Fruit fly (Drosophila melanogaster) whole organism, embryonic: ENCODE measurements around the gene Swip-1.

ENCODE experiments used
- Aef1 ChIP-seq: fragments of 200-800 bp; sonication (Bioruptor generic); IDR thresholded peaks from 3 replicates; pipeline ENCODE4 v1.3.6; 2022; ENCODE audit warnings: missing biosample characterization, missing genetic modification characterization
- CG10147 ChIP-seq: fragments of 200-800 bp; sonication (Bioruptor generic); optimal IDR thresholded peaks from 2 replicates; lab custom pipeline; 2019; ENCODE audit warnings: missing biosample characterization, mild to moderate bottlenecking, missing genetic modification characterization, moderate library complexity
- CG13287 ChIP-seq: fragments of 200-800 bp; sonication (Bioruptor generic); IDR thresholded peaks from 2 replicates; pipeline ENCODE4 v1.3.6; 2022; ENCODE audit warnings: missing biosample characterization, missing genetic modification characterization; ENCODE audit not compliant: partially characterized antibody
- CG14860 ChIP-seq: fragments of 200-800 bp; sonication (Bioruptor generic); IDR thresholded peaks from 3 replicates; pipeline ENCODE4 v1.3.6; 2022; ENCODE audit warnings: missing biosample characterization, missing genetic modification characterization; ENCODE audit not compliant: partially characterized antibody
- CG15514 ChIP-seq: fragments of 200-800 bp; sonication (Bioruptor generic); optimal IDR thresholded peaks from 3 replicates; lab custom pipeline; 2017; ENCODE audit warnings: missing biosample characterization, missing genetic modification characterization, mild to moderate bottlenecking, moderate library complexity, missing genetic modification reagents
- CG17568 ChIP-seq: fragments of 200-800 bp; sonication (Bioruptor generic); optimal IDR thresholded peaks from 2 replicates; lab custom pipeline; 2018; ENCODE audit warnings: missing biosample characterization, mild to moderate bottlenecking, missing genetic modification characterization, moderate library complexity
- CG2129 ChIP-seq: fragments of 200-800 bp; sonication (Bioruptor generic); IDR thresholded peaks from 2 replicates; pipeline ENCODE4 v1.3.6; 2022; ENCODE audit warnings: missing biosample characterization, missing genetic modification characterization; ENCODE audit not compliant: partially characterized antibody
- CG2889 ChIP-seq: fragments of 200-800 bp; sonication (Bioruptor generic); IDR thresholded peaks from 3 replicates; pipeline ENCODE4 v1.3.6; 2022; ENCODE audit warnings: missing biosample characterization, missing genetic modification characterization
- CG34422 ChIP-seq: fragments of 200-800 bp; sonication (Bioruptor generic); IDR thresholded peaks from 3 replicates; pipeline ENCODE4 v1.3.6; 2022; ENCODE audit warnings: missing biosample characterization, missing genetic modification characterization
- CG4617 ChIP-seq: fragments of 200-800 bp; sonication (Bioruptor generic); optimal IDR thresholded peaks from 3 replicates; lab custom pipeline; 2016; ENCODE audit warnings: missing biosample characterization, missing genetic modification characterization, borderline replicate concordance
- CG6791 ChIP-seq: fragments of 200-800 bp; sonication (Bioruptor generic); IDR thresholded peaks from 3 replicates; pipeline ENCODE4 v1.3.6; 2022; ENCODE audit warnings: missing biosample characterization, missing genetic modification characterization; ENCODE audit not compliant: partially characterized antibody
- CG8281 ChIP-seq: fragments of 200-800 bp; sonication (Bioruptor generic); optimal IDR thresholded peaks from 2 replicates; lab custom pipeline; 2018; ENCODE audit warnings: missing biosample characterization, mild to moderate bottlenecking, missing genetic modification characterization, moderate library complexity
- CG9876 ChIP-seq: fragments of 200-800 bp; sonication (Bioruptor generic); optimal IDR thresholded peaks from 2 replicates; lab custom pipeline; 2016; ENCODE audit warnings: missing biosample characterization, missing genetic modification characterization
- Dll ChIP-seq: fragments of 200-800 bp; sonication (Bioruptor generic); IDR thresholded peaks from 4 replicates; pipeline ENCODE4 v1.3.6; 2022; ENCODE audit warnings: missing biosample characterization, missing genetic modification characterization; ENCODE audit not compliant: partially characterized antibody
- Dref ChIP-seq: fragments of 200-800 bp; sonication (Bioruptor generic); IDR thresholded peaks from 2 replicates; pipeline ENCODE4 v1.3.6; 2022; ENCODE audit warnings: missing biosample characterization, missing genetic modification characterization
- HLH4C ChIP-seq: fragments of 200-800 bp; sonication (Bioruptor generic); IDR thresholded peaks from 3 replicates; pipeline ENCODE4 v1.3.6; 2022; ENCODE audit warnings: missing biosample characterization, missing genetic modification characterization; ENCODE audit not compliant: partially characterized antibody
- Hr51 ChIP-seq, 2 experiments: fragments of 200-800 bp; sonication (Bioruptor generic); optimal IDR thresholded peaks; 2 replicates in 1 of 2; 3 replicates in 1 of 2; lab custom pipeline; 2016 to 2018; ENCODE audit warnings: missing biosample characterization in 2 of 2, missing genetic modification characterization in 2 of 2, mild to moderate bottlenecking in 1 of 2, moderate library complexity in 1 of 2
- Hr78 ChIP-seq, 2 experiments: fragments of 200-800 bp in 1 of 2; fragments of >200 bp in 1 of 2; sonication (Bioruptor generic) in 1 of 2; optimal IDR thresholded peaks; 2 replicates each; lab custom pipeline; 2017 to 2019; ENCODE audit warnings: missing biosample characterization in 2 of 2, missing genetic modification characterization in 2 of 2, mild to moderate bottlenecking in 1 of 2, moderate library complexity in 1 of 2
- Lim3 ChIP-seq: fragments of 200-800 bp; sonication (Bioruptor generic); IDR thresholded peaks from 2 replicates; pipeline ENCODE4 v1.3.6; 2022; ENCODE audit warnings: missing biosample characterization, missing genetic modification characterization
- MBD-R2 ChIP-seq: fragments of 200-800 bp; sonication (Bioruptor generic); IDR thresholded peaks from 2 replicates; pipeline ENCODE4 v1.3.6; 2022; ENCODE audit warnings: missing biosample characterization, missing genetic modification characterization
- MESR4 ChIP-seq: fragments of 200-800 bp; sonication (Bioruptor generic); optimal IDR thresholded peaks from 2 replicates; lab custom pipeline; 2018; ENCODE audit warnings: missing biosample characterization, mild to moderate bottlenecking, missing genetic modification characterization, moderate library complexity
- Mes4 ChIP-seq: fragments of 200-800 bp; sonication (Bioruptor generic); optimal IDR thresholded peaks from 2 replicates; lab custom pipeline; 2016; ENCODE audit warnings: missing biosample characterization, missing genetic modification characterization
- Pdp1 ChIP-seq, 2 experiments: fragments of 200-800 bp; sonication (Bioruptor generic); optimal IDR thresholded peaks; 3 replicates each; lab custom pipeline; 2016; ENCODE audit warnings: missing biosample characterization in 2 of 2, missing genetic modification characterization in 2 of 2, mild to moderate bottlenecking in 1 of 2, moderate library complexity in 1 of 2
- Sin3A ChIP-seq: fragments of >200 bp; optimal IDR thresholded peaks from 2 replicates; lab custom pipeline; 2018
- Taf1 ChIP-seq: fragments of 200-800 bp; sonication (Bioruptor generic); IDR thresholded peaks from 2 replicates; pipeline ENCODE4 v1.3.6; 2022; ENCODE audit warnings: missing biosample characterization, missing genetic modification characterization
- Tbp ChIP-seq: fragments of >200 bp; optimal IDR thresholded peaks from 2 replicates; lab custom pipeline; 2018; ENCODE audit warnings: missing biosample characterization, missing genetic modification characterization
- abd-A ChIP-seq: fragments of 200-800 bp; sonication (Bioruptor generic); optimal IDR thresholded peaks from 3 replicates; lab custom pipeline; 2019; ENCODE audit warnings: missing biosample characterization, mild to moderate bottlenecking, missing genetic modification characterization, moderate library complexity
- az2 ChIP-seq: fragments of 200-800 bp; sonication (Bioruptor generic); optimal IDR thresholded peaks from 3 replicates; lab custom pipeline; 2016; ENCODE audit warnings: missing biosample characterization, missing genetic modification characterization
- bbx ChIP-seq: fragments of 200-800 bp; sonication (Bioruptor generic); IDR thresholded peaks from 2 replicates; pipeline ENCODE4 v1.3.6; 2022; ENCODE audit warnings: missing biosample characterization, missing genetic modification characterization; ENCODE audit not compliant: partially characterized antibody
- chn ChIP-seq: fragments of 200-800 bp; sonication (Bioruptor generic); optimal IDR thresholded peaks from 2 replicates; lab custom pipeline; 2016; ENCODE audit warnings: missing biosample characterization, missing genetic modification characterization
- ci ChIP-seq: fragments of 200-800 bp; sonication (Bioruptor generic); IDR thresholded peaks from 3 replicates; pipeline ENCODE4 v1.3.6; 2022; ENCODE audit warnings: missing biosample characterization, missing genetic modification characterization
- crol ChIP-seq: fragments of 200-800 bp; sonication (Bioruptor generic); IDR thresholded peaks from 2 replicates; pipeline ENCODE4 v1.3.6; 2022; ENCODE audit warnings: missing biosample characterization, missing genetic modification characterization
- crp ChIP-seq, 2 experiments: fragments of 200-800 bp; sonication (Bioruptor generic); optimal IDR thresholded peaks; 2 replicates in 1 of 2; 3 replicates in 1 of 2; lab custom pipeline; 2017; ENCODE audit warnings: missing biosample characterization in 2 of 2, missing genetic modification characterization in 2 of 2, mild to moderate bottlenecking in 1 of 2, moderate library complexity in 1 of 2
- dpn ChIP-seq, 2 experiments: fragments of 200-800 bp; sonication (Bioruptor generic); optimal IDR thresholded peaks; 3 replicates each; lab custom pipeline; 2016; ENCODE audit warnings: missing biosample characterization in 2 of 2, missing genetic modification characterization in 2 of 2
- ems ChIP-seq: fragments of 200-800 bp; sonication (Bioruptor generic); optimal IDR thresholded peaks from 3 replicates; lab custom pipeline; 2016; ENCODE audit warnings: missing biosample characterization, missing genetic modification characterization
- fd96Cb ChIP-seq: fragments of 200-800 bp; sonication (Bioruptor generic); optimal IDR thresholded peaks from 2 replicates; lab custom pipeline; 2018; ENCODE audit warnings: missing biosample characterization, mild to moderate bottlenecking, missing genetic modification characterization, moderate library complexity
- gfzf ChIP-seq: fragments of 200-800 bp; sonication (Bioruptor generic); optimal IDR thresholded peaks from 2 replicates; lab custom pipeline; 2016; ENCODE audit warnings: missing biosample characterization, mild to moderate bottlenecking, missing genetic modification characterization, moderate library complexity
- gro ChIP-seq: fragments of 200-800 bp; sonication (Bioruptor generic); optimal IDR thresholded peaks from 2 replicates; lab custom pipeline; 2016; ENCODE audit warnings: missing biosample characterization, missing genetic modification characterization
- hbn ChIP-seq: fragments of 200-800 bp; sonication (Bioruptor generic); IDR thresholded peaks from 2 replicates; pipeline ENCODE4 v1.3.6; 2022; ENCODE audit warnings: missing biosample characterization, missing genetic modification characterization; ENCODE audit not compliant: partially characterized antibody
- lilli ChIP-seq: fragments of 200-800 bp; sonication (Bioruptor generic); optimal IDR thresholded peaks from 3 replicates; lab custom pipeline; 2016; ENCODE audit warnings: missing biosample characterization, missing genetic modification characterization
- mirr ChIP-seq: fragments of 200-800 bp; sonication (Bioruptor generic); optimal IDR thresholded peaks from 3 replicates; lab custom pipeline; 2018; ENCODE audit warnings: missing biosample characterization, mild to moderate bottlenecking, missing genetic modification characterization
- mld ChIP-seq: fragments of 200-800 bp; sonication (Bioruptor generic); IDR thresholded peaks from 3 replicates; pipeline ENCODE4 v1.3.6; 2022; ENCODE audit warnings: missing biosample characterization, missing genetic modification characterization; ENCODE audit not compliant: partially characterized antibody
- row ChIP-seq: fragments of 200-800 bp; sonication (Bioruptor generic); IDR thresholded peaks from 3 replicates; pipeline ENCODE4 v1.3.6; 2022; ENCODE audit warnings: missing biosample characterization, missing genetic modification characterization
- scrt ChIP-seq: fragments of 200-800 bp; sonication (Bioruptor generic); optimal IDR thresholded peaks from 2 replicates; lab custom pipeline; 2018; ENCODE audit warnings: missing biosample characterization, mild to moderate bottlenecking, missing genetic modification characterization, moderate library complexity
- sug ChIP-seq: fragments of 200-800 bp; optimal IDR thresholded peaks from 2 replicates; lab custom pipeline; 2019; ENCODE audit warnings: missing biosample characterization, mild to moderate bottlenecking, missing genetic modification characterization, moderate library complexity
- tll ChIP-seq, 2 experiments: fragments of 200-800 bp in 1 of 2; fragments of >200 bp in 1 of 2; sonication (Bioruptor generic) in 1 of 2; optimal IDR thresholded peaks; 2 replicates each; lab custom pipeline; 2017 to 2019; ENCODE audit warnings: missing biosample characterization in 2 of 2, missing genetic modification characterization in 2 of 2, mild to moderate bottlenecking in 1 of 2, moderate library complexity in 1 of 2
- twi ChIP-seq: fragments of 200-800 bp; optimal IDR thresholded peaks from 2 replicates; lab custom pipeline; 2019; ENCODE audit warnings: missing biosample characterization, mild to moderate bottlenecking, missing genetic modification characterization, moderate library complexity

Swip-1 gene

DNA sequence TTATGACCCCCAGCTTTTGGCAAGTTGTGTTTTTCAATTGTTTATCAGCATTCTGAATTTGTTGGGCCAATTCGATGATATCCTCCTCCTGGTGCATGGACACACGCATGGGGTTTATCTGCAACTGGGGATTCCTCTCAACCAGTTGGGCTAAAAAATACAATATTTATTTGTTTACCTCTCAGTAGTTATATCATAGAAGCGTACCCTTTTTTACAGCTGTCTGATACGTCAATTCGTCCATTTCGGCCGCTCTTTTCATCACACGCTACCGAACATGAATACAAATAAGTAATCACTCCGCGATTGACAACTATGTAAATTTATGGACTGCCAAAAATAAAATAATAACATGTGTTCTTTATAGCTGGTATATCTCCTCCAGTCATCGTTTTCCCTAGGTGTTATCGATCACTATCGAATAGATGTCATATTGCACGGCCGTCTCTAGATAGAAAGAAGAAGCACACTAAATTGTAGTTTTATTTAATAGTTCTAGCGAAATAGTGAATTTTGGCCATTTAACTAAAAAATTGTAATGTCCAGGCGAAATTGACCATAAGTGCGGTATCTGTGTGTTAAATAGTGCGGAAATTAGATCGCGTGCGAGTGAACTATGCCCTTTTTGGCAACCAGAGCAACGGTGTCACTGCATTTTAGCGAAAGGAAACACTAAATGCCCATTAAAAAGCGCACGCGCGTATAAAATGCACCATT, 47.3 kb upstream of the Swip-1 start, which contains the start of the genes mib2 and CG31800:
Gene mib2 (plus strand): TSS at position 232 of the 717 bp plus-strand sequence.
Gene CG31800 (minus strand): TSS at position 364 of the 717 bp plus-strand sequence.
- TF ChIP-seq CG15514 (GFP tag; lab: Kevin White, UChicago) (peak; percentile 26), CG17568 (no peak), CG2889 (GFP tag; lab: Robert Waterston, UW) (no peak), Mes4 (GFP tag; lab: Kevin White, UChicago) (no peak), fd96Cb (tag; lab: Kevin White, UChicago) (no peak), Sin3A (lab: Kevin White, UChicago) (peak; percentile 12), sug (peak; percentile 38), row (GFP tag; lab: Robert Waterston, UW) (peak; percentile 44; the same call in 1 of the 3 replicates), crol (GFP tag; lab: Robert Waterston, UW) (no peak), tll (GFP tag; optimal IDR thresholded peaks at IDR 0.05; lab: Kevin White, UChicago) (no peak), abd-A (tag; lab: Kevin White, UChicago) (peak; percentile 74), az2 (GFP tag; lab: Kevin White, UChicago) (no peak), Pdp1 (GFP tag; optimal IDR thresholded peaks at IDR 0.05; lab: Kevin White, UChicago) (peak in 1 of 2 experiments; percentile 77), bbx (GFP tag; lab: Robert Waterston, UW) (peak; percentile 91), gro (GFP tag; lab: Kevin White, UChicago) (peak; percentile 20), Taf1 (no peak), CG14860 (GFP tag; lab: Robert Waterston, UW) (peak; percentile 76), CG10147 (GFP tag; lab: Kevin White, UChicago) (peak; percentile 32), CG2129 (GFP tag; lab: Robert Waterston, UW) (peak; percentile 74), dpn (GFP tag; optimal IDR thresholded peaks at IDR 0.05; lab: Kevin White, UChicago) (peak in 1 of 2 experiments; percentile 0), MBD-R2 (GFP tag; lab: Robert Waterston, UW) (peak; percentile 65), Dref (GFP tag; lab: Robert Waterston, UW) (peak; percentile 86), lilli (GFP tag; lab: Kevin White, UChicago) (peak; percentile 10), mirr (GFP tag; lab: Kevin White, UChicago) (no peak), CG8281 (tag; lab: Kevin White, UChicago) (no peak), Hr78 (GFP tag; optimal IDR thresholded peaks at IDR 0.05; lab: Kevin White, UChicago) (no peak), HLH4C (GFP tag; lab: Robert Waterston, UW) (peak; percentile 89), chn (GFP tag; lab: Kevin White, UChicago) (peak; percentile 1), CG9876 (GFP tag; lab: Kevin White, UChicago) (no peak), Aef1 (GFP tag; lab: Robert Waterston, UW) (no peak), scrt (GFP tag; lab: Kevin White, UChicago) (peak; percentile 17), CG6791 (GFP tag; lab: Robert Waterston, UW) (peak; percentile 85), twi (tag; lab: Kevin White, UChicago) (peak; percentile 77), Tbp (no peak), CG13287 (peak; percentile 78), CG4617 (peak; percentile 90), ems (GFP tag; lab: Kevin White, UChicago) (no peak), Dll (GFP tag; lab: Robert Waterston, UW) (peak; percentile 83), crp (GFP tag; optimal IDR thresholded peaks at IDR 0.05; lab: Kevin White, UChicago) (peak in 1 of 2 experiments; percentile 74), CG34422 (GFP tag; lab: Robert Waterston, UW) (no peak), Lim3 (GFP tag; lab: Robert Waterston, UW) (no peak), Hr51 (GFP tag; optimal IDR thresholded peaks at IDR 0.05; lab: Kevin White, UChicago) (no peak), hbn (peak; percentile 55), ci (no peak), gfzf (peak; percentile 22), mld (GFP tag; lab: Robert Waterston, UW) (peak; percentile 84), MESR4 (GFP tag; lab: Kevin White, UChicago) (peak; percentile 79)
